Fruit fly (Drosophila melanogaster) whole organism, adult: ENCODE results near the gene Tsf2.

Source experiments
- CG11617 ChIP-seq: fragments of 200-800 bp; sonication (Bioruptor generic); optimal IDR thresholded peaks from 2 replicates; lab custom pipeline; 2017; ENCODE audit warnings: mild to moderate bottlenecking, missing biosample characterization, missing genetic modification reagents, missing genetic modification characterization
- CG12768 ChIP-seq: fragments of 200-800 bp; sonication (Bioruptor generic); optimal IDR thresholded peaks from 2 replicates; lab custom pipeline; 2017; ENCODE audit warnings: missing biosample characterization, missing genetic modification characterization, mild to moderate bottlenecking, moderate library complexity, missing genetic modification reagents
- CG14711 ChIP-seq: fragments of 200-800 bp; sonication (Bioruptor generic); optimal IDR thresholded peaks from 2 replicates; lab custom pipeline; 2018; ENCODE audit warnings: missing biosample characterization, mild to moderate bottlenecking, missing genetic modification characterization, moderate library complexity
- CG1620 ChIP-seq: fragments of 200-800 bp; sonication (Bioruptor generic); optimal IDR thresholded peaks from 2 replicates; lab custom pipeline; 2016; ENCODE audit warnings: missing biosample characterization, missing genetic modification characterization
- CG33017 ChIP-seq: fragments of 200-800 bp; sonication (Bioruptor generic); optimal IDR thresholded peaks from 2 replicates; lab custom pipeline; 2018; ENCODE audit warnings: missing biosample characterization, mild to moderate bottlenecking, missing genetic modification characterization, moderate library complexity
- CG5204 ChIP-seq: fragments of 200-800 bp; sonication (Bioruptor generic); optimal IDR thresholded peaks from 2 replicates; lab custom pipeline; 2016; ENCODE audit warnings: missing biosample characterization, missing genetic modification characterization
- CG7045 ChIP-seq: fragments of 200-800 bp; sonication (Bioruptor generic); optimal IDR thresholded peaks from 2 replicates; lab custom pipeline; 2017; ENCODE audit warnings: missing biosample characterization, mild to moderate bottlenecking, missing genetic modification characterization
- CG7101 ChIP-seq: fragments of 200-800 bp; sonication (Bioruptor generic); optimal IDR thresholded peaks from 2 replicates; lab custom pipeline; 2018; ENCODE audit warnings: missing biosample characterization, mild to moderate bottlenecking, missing genetic modification characterization, moderate library complexity
- Clk ChIP-seq: fragments of 200-800 bp; sonication (Bioruptor generic); optimal IDR thresholded peaks from 2 replicates; lab custom pipeline; 2017; ENCODE audit warnings: missing biosample characterization, missing genetic modification characterization
- Crg-1 ChIP-seq: fragments of 200-800 bp; sonication (Bioruptor generic); optimal IDR thresholded peaks from 2 replicates; lab custom pipeline; 2016; ENCODE audit warnings: missing biosample characterization, missing genetic modification characterization
- Hr96 ChIP-seq: fragments of 200-800 bp; sonication (Bioruptor generic); optimal IDR thresholded peaks from 2 replicates; lab custom pipeline; 2016; ENCODE audit warnings: missing biosample characterization, missing genetic modification characterization
- Mnt ChIP-seq: fragments of 200-800 bp; sonication (Bioruptor generic); optimal IDR thresholded peaks from 2 replicates; lab custom pipeline; 2016; ENCODE audit warnings: missing biosample characterization, mild to moderate bottlenecking, missing genetic modification characterization
- bab1 ChIP-seq: fragments of 200-800 bp; sonication (Bioruptor generic); optimal IDR thresholded peaks from 3 replicates; lab custom pipeline; 2019; ENCODE audit warnings: missing biosample characterization, mild to moderate bottlenecking, missing genetic modification characterization, moderate library complexity
- cic ChIP-seq: fragments of 200-800 bp; sonication (Bioruptor generic); optimal IDR thresholded peaks from 2 replicates; lab custom pipeline; 2017; ENCODE audit warnings: missing biosample characterization, mild to moderate bottlenecking, missing genetic modification characterization, moderate library complexity
- cnc ChIP-seq, 2 experiments: fragments of >200 bp; optimal IDR thresholded peaks; 2 replicates each; lab custom pipeline; 2017
- kay ChIP-seq: fragments of 200-800 bp; sonication (Bioruptor generic); peaks from one replicate; lab custom pipeline; 2016; ENCODE audit warnings: missing biosample characterization, missing genetic modification characterization, borderline replicate concordance
- pad ChIP-seq: fragments of 200-800 bp; sonication (Bioruptor generic); optimal IDR thresholded peaks from 3 replicates; lab custom pipeline; 2017; ENCODE audit warnings: missing biosample characterization, missing genetic modification characterization, mild to moderate bottlenecking, moderate library complexity, missing genetic modification reagents
- tj ChIP-seq: fragments of 200-800 bp; sonication (Bioruptor generic); optimal IDR thresholded peaks from 3 replicates; lab custom pipeline; 2017; ENCODE audit warnings: missing biosample characterization, mild to moderate bottlenecking, missing genetic modification characterization, moderate library complexity
- toe ChIP-seq: fragments of 200-800 bp; sonication (Bioruptor generic); optimal IDR thresholded peaks from 2 replicates; lab custom pipeline; 2016; ENCODE audit warnings: missing biosample characterization, missing genetic modification characterization

Gene Tsf2

dm6 chr3L:12533392-12534070, at the start of gene Tsf2, which contains the start of gene CG34242:
Gene Tsf2 (minus strand): TSS chr3L:12533724.
Gene CG34242 (plus strand): TSS chr3L:12533996.
- TF ChIP-seq bab1 (GFP tag; lab: Kevin White, UChicago) = peak; percentile 64
- peak; percentile 91 for TF ChIP-seq CG14711
- peak; percentile 35 for TF ChIP-seq tj
- peak; percentile 55 for TF ChIP-seq pad
- TF ChIP-seq Mnt = no peak
- no peak for TF ChIP-seq CG1620 (GFP tag; lab: Kevin White, UChicago)
- TF ChIP-seq kay (GFP tag; lab: Kevin White, UChicago) = no peak
- no peak for TF ChIP-seq CG7045
- TF ChIP-seq CG7101 (tag; lab: Kevin White, UChicago) = peak; percentile 87
- peak; percentile 61 for TF ChIP-seq CG12768
- TF ChIP-seq CG33017 (tag; lab: Kevin White, UChicago) = peak; percentile 75

dm6 chr3L:12580212-12580676, 46.7 kb upstream of the Tsf2 start, which contains the start of gene ara:
Gene ara (plus strand): TSS chr3L:12580672.
- no peak for TF ChIP-seq CG1620 (GFP tag; lab: Kevin White, UChicago)
- TF ChIP-seq pad = peak; percentile 82

dm6 chr3L:12574867-12575266, 41.3 kb upstream of the Tsf2 start:
- no peak for TF ChIP-seq Crg-1 (GFP tag; lab: Kevin White, UChicago)

dm6 chr3L:12572366-12572765, 38.8 kb upstream of the Tsf2 start, which contains the start of gene sowah:
Gene sowah (minus strand): TSS chr3L:12572542.
- TF ChIP-seq tj (no peak), Hr96 (GFP tag; lab: Kevin White, UChicago) (peak; percentile 10), CG11617 (GFP tag; lab: Kevin White, UChicago) (no peak), kay (GFP tag; lab: Kevin White, UChicago) (peak; percentile 94), CG1620 (GFP tag; lab: Kevin White, UChicago) (peak; percentile 3), bab1 (GFP tag; lab: Kevin White, UChicago) (peak; percentile 28), cic (GFP tag; lab: Kevin White, UChicago) (no peak), toe (GFP tag; lab: Kevin White, UChicago) (peak; percentile 40)

dm6 chr3L:12566065-12566730, 32.7 kb upstream of the Tsf2 start:
- TF ChIP-seq CG12768 (no peak), toe (GFP tag; lab: Kevin White, UChicago) (no peak), Clk (GFP tag; lab: Kevin White, UChicago) (no peak), CG7101 (tag; lab: Kevin White, UChicago) (no peak), bab1 (GFP tag; lab: Kevin White, UChicago) (no peak), CG1620 (GFP tag; lab: Kevin White, UChicago) (no peak), CG33017 (tag; lab: Kevin White, UChicago) (no peak)

- no peak for TF ChIP-seq tj
- no peak for TF ChIP-seq CG11617 (GFP tag; lab: Kevin White, UChicago)
- no peak for TF ChIP-seq Crg-1 (GFP tag; lab: Kevin White, UChicago)
- no peak for TF ChIP-seq CG5204 (GFP tag; lab: Kevin White, UChicago)
- TF ChIP-seq cic (GFP tag; lab: Kevin White, UChicago) = no peak
- no peak for TF ChIP-seq kay (GFP tag; lab: Kevin White, UChicago)
- no peak for TF ChIP-seq CG7045
Observed at dm6 chr3L:12565422-12565821, 31.9 kb upstream of the Tsf2 start.

- TF ChIP-seq Clk (GFP tag; lab: Kevin White, UChicago) (no peak), Hr96 (GFP tag; lab: Kevin White, UChicago) (no peak), bab1 (GFP tag; lab: Kevin White, UChicago) (no peak), tj (no peak), CG12768 (no peak), Crg-1 (GFP tag; lab: Kevin White, UChicago) (no peak), cnc (optimal IDR thresholded peaks at IDR 0.05; lab: Kevin White, UChicago) (no peak), CG7045 (no peak), CG11617 (GFP tag; lab: Kevin White, UChicago) (no peak), cic (GFP tag; lab: Kevin White, UChicago) (no peak)
Observed at dm6 chr3L:12564979-12565378, 31.5 kb upstream of the Tsf2 start.

- TF ChIP-seq tj = no peak
- no peak for TF ChIP-seq CG11617 (GFP tag; lab: Kevin White, UChicago)
- TF ChIP-seq bab1 (GFP tag; lab: Kevin White, UChicago) = no peak
- TF ChIP-seq cnc (optimal IDR thresholded peaks at IDR 0.05; lab: Kevin White, UChicago) = no peak
- TF ChIP-seq Clk (GFP tag; lab: Kevin White, UChicago) = no peak
- no peak for TF ChIP-seq CG7045
- no peak for TF ChIP-seq Mnt
- TF ChIP-seq Crg-1 (GFP tag; lab: Kevin White, UChicago) = no peak
Observed at dm6 chr3L:12564284-12564683, 30.8 kb upstream of the Tsf2 start.
